Worm (Caenorhabditis elegans): ENCODE measurements around the gene gpa-8.

The gpa-8 gene

DNA sequence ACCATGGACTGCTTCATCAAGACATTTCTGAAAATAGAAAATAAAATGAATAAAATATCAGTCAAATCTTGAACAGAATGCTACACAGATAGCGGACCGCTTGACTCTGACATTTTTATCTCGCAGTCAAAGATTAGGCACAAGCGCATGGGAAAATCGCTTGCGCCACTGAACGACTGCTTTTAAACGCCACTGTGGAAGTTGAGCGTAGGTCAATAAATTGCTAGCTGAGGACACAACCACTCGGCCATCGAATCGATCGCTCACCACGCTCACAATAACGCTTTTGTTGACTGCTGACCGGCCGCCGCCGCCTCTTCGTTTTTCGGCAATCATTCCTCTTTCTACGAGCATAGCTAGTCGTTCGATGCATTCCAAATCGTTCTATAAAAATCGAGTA lies 43.5 kb downstream of the gpa-8 start:
- peak; percentile 55 for TF ChIP-seq sma-3 (GFP tag; optimal IDR thresholded peaks at IDR 0.05)
- peak; percentile 51 for TF ChIP-seq gmeb-1 (tag; optimal IDR thresholded peaks at IDR 0.05)
- no peak for TF ChIP-seq ZK546.5 (tag; optimal IDR thresholded peaks at IDR 0.05)
- peak; percentile 55 for TF ChIP-seq lin-13 (GFP tag; optimal IDR thresholded peaks at IDR 0.05)
- peak; percentile 48 for TF ChIP-seq nhr-21 (tag; optimal IDR thresholded peaks at IDR 0.05)
- TF ChIP-seq sma-9 (GFP tag; optimal IDR thresholded peaks at IDR 0.05): peak; percentile 58
- TF ChIP-seq sma-9 (tag; optimal IDR thresholded peaks at IDR 0.05): no peak
- peak; percentile 44 for TF ChIP-seq F13H6.1 (tag; optimal IDR thresholded peaks at IDR 0.05)
- peak; percentile 26 for TF ChIP-seq crh-2 (tag; optimal IDR thresholded peaks at IDR 0.05)
- peak; percentile 18 for TF ChIP-seq lin-11 (tag; optimal IDR thresholded peaks at IDR 0.05)
- no peak for TF ChIP-seq ztf-1 (GFP tag; conservative IDR thresholded peaks at IDR 0.05)
- TF ChIP-seq C34F6.9 (tag; optimal IDR thresholded peaks at IDR 0.05): peak; percentile 37
- TF ChIP-seq elt-1 (tag; optimal IDR thresholded peaks at IDR 0.05): no peak
- peak; percentile 16 for TF ChIP-seq fos-1 (tag; optimal IDR thresholded peaks at IDR 0.05)
- TF ChIP-seq egl-27 (tag; optimal IDR thresholded peaks at IDR 0.05): peak; percentile 29
- TF ChIP-seq nhr-129 (tag; optimal IDR thresholded peaks at IDR 0.05): peak; percentile 70
- TF ChIP-seq alr-1 (tag; optimal IDR thresholded peaks at IDR 0.05): no peak
- TF ChIP-seq lsy-2 (tag; optimal IDR thresholded peaks at IDR 0.05): peak in 1 of 2 experiments; percentile 41

DNA sequence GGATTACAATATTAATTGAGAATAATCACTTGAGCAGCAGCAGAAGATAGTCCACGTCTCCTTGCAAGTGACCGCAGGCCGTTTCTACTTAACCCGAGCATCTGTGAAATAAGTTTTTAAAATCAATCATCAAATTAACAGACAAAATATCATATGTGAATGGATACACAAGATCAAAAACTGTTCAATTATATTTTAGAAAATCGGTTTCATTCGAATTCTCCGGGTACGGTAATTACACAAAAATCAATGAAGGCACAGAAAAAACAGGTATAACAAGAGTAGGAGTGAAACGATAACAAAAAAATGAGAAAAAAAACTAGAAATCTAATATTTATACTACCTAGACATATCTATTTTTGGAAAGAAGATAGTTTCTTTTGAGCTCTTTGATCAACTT lies 44.1 kb downstream of the gpa-8 start, which contains the start of gene mma-1:
Gene mma-1 (minus strand): TSS at position 101 of the 400 bp plus-strand sequence.
- TF ChIP-seq peb-1 (tag; optimal IDR thresholded peaks at IDR 0.05) (no peak), snpc-4 (tag; optimal IDR thresholded peaks at IDR 0.05) (no peak), nhr-21 (tag; optimal IDR thresholded peaks at IDR 0.05) (no peak), elt-1 (tag; optimal IDR thresholded peaks at IDR 0.05) (no peak), ztf-11 (tag; optimal IDR thresholded peaks at IDR 0.05) (no peak)

DNA sequence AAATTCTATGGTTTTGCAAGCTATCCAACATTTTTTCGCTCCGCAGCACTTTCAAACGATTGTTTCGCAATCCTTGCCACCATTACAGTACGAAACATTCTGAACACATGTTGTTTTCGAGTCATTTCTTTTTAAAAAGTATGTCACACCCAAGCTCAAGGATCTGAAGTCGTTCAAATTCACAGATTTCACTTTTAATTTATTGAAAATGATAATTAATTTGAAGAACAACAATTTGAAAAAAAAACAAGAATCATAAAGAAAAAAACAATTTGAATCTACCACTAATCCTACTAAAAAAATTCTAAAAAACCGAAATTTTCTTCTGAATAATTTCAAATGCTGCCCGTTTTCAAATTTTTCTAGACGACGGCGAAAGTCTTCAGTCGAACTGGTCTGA lies 47.9 kb downstream of the gpa-8 start, which contains the start of gene C14C10.2:
Gene C14C10.2 (minus strand): TSS at position 101 of the 400 bp plus-strand sequence.
- TF ChIP-seq ZK546.5 (tag; optimal IDR thresholded peaks at IDR 0.05): no peak
- no peak for TF ChIP-seq gmeb-1 (tag; optimal IDR thresholded peaks at IDR 0.05)
- no peak for TF ChIP-seq alr-1 (tag; optimal IDR thresholded peaks at IDR 0.05)

DNA sequence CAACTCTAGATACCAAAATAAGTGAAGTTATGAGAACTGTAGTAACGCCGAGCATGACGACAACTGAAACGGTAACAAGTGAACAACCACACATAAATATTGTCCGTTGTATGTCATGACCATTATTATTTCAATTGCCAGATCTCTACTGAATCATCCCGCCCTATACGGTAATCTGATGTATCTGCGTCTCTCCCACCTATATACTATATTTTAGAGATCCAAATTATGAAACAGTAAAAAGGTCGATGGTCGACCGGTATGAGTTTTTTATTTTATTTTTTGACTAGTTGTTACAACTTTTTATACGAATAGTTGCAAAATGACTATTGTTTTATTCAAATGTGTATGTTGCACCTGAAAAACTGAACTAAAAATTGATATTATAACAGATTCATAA lies 49.7 kb downstream of the gpa-8 start, which contains the start of gene ttr-43:
Gene ttr-43 (minus strand): TSS at position 101 of the 400 bp plus-strand sequence.
- TF ChIP-seq ztf-4 (tag; optimal IDR thresholded peaks at IDR 0.05): no peak
- TF ChIP-seq snpc-4 (tag; optimal IDR thresholded peaks at IDR 0.05): no peak
- TF ChIP-seq Y55F3AM.14 (GFP tag; optimal IDR thresholded peaks at IDR 0.05): no peak
- no peak for TF ChIP-seq nhr-6 (tag; optimal IDR thresholded peaks at IDR 0.05)
- TF ChIP-seq aly-2 (tag; optimal IDR thresholded peaks at IDR 0.05): no peak
- TF ChIP-seq alr-1 (tag; optimal IDR thresholded peaks at IDR 0.05): no peak
- no peak for TF ChIP-seq ceh-16 (tag; optimal IDR thresholded peaks at IDR 0.05)
- TF ChIP-seq nhr-21 (tag; optimal IDR thresholded peaks at IDR 0.05): no peak
